Fruit fly (Drosophila melanogaster) whole organism, embryonic: ENCODE data around the gene CG9992.
A peak's percentile ranks its signal among the peaks of the same experiment; 100 is the strongest.

Experiments
- Awh ChIP-seq: fragments of 200-800 bp; sonication (Bioruptor generic); IDR thresholded peaks from 2 replicates; pipeline ENCODE4, ENCODE4 v1.3.6; 2022; ENCODE audit warnings: missing biosample characterization, missing genetic modification characterization
- CG11723 ChIP-seq: fragments of 200-800 bp; sonication (Bioruptor generic); optimal IDR thresholded peaks from 2 replicates; lab custom pipeline; 2017; ENCODE audit warnings: missing biosample characterization, mild to moderate bottlenecking, missing genetic modification characterization
- CG15479 ChIP-seq: fragments of 200-800 bp; sonication (Bioruptor generic); optimal IDR thresholded peaks from 3 replicates; lab custom pipeline; 2019; ENCODE audit warnings: missing biosample characterization, mild to moderate bottlenecking, missing genetic modification characterization, moderate library complexity
- CG18599 ChIP-seq: fragments of 200-800 bp; sonication (Bioruptor generic); optimal IDR thresholded peaks from 3 replicates; lab custom pipeline; 2017; ENCODE audit warnings: missing biosample characterization, missing genetic modification characterization, mild to moderate bottlenecking, moderate library complexity, missing genetic modification reagents
- CG2889 ChIP-seq: fragments of 200-800 bp; sonication (Bioruptor generic); IDR thresholded peaks from 3 replicates; pipeline ENCODE4 v1.3.6; 2022; ENCODE audit warnings: missing biosample characterization, missing genetic modification characterization
- CG3281 ChIP-seq: fragments of 200-800 bp; sonication (Bioruptor generic); optimal IDR thresholded peaks from 3 replicates; lab custom pipeline; 2017; ENCODE audit warnings: missing biosample characterization, mild to moderate bottlenecking, missing genetic modification characterization
- CG33213 ChIP-seq: fragments of 200-800 bp; sonication (Bioruptor generic); optimal IDR thresholded peaks from 3 replicates; lab custom pipeline; 2016; ENCODE audit warnings: missing biosample characterization, missing genetic modification characterization
- CG6813 ChIP-seq: fragments of 200-800 bp; sonication (Bioruptor generic); optimal IDR thresholded peaks from 2 replicates; lab custom pipeline; 2017; ENCODE audit warnings: missing biosample characterization, missing genetic modification characterization, mild to moderate bottlenecking, moderate library complexity, missing genetic modification reagents
- CG7271 ChIP-seq: fragments of 200-800 bp; sonication (Bioruptor generic); optimal IDR thresholded peaks from 2 replicates; lab custom pipeline; 2018; ENCODE audit warnings: missing biosample characterization, mild to moderate bottlenecking, missing genetic modification characterization, moderate library complexity
- CG7987 ChIP-seq: fragments of 200-800 bp; sonication (Bioruptor generic); optimal IDR thresholded peaks from 2 replicates; lab custom pipeline; 2018; ENCODE audit warnings: missing biosample characterization, mild to moderate bottlenecking, missing genetic modification characterization, moderate library complexity
- CG8765 ChIP-seq: fragments of 200-800 bp; sonication (Bioruptor generic); IDR thresholded peaks from 2 replicates; pipeline ENCODE4 v1.3.6; 2022; ENCODE audit warnings: missing biosample characterization, missing genetic modification characterization
- CG9215 ChIP-seq: fragments of 200-800 bp; sonication (Bioruptor generic); IDR thresholded peaks from 2 replicates; pipeline ENCODE4 v1.3.6; 2022; ENCODE audit warnings: missing biosample characterization, missing genetic modification characterization
- D ChIP-seq, 2 experiments: fragments of 200-800 bp in 1 of 2; fragments of >200 bp in 1 of 2; sonication (Bioruptor generic) in 1 of 2; optimal IDR thresholded peaks; 2 replicates in 1 of 2; 3 replicates in 1 of 2; lab custom pipeline; 2017; ENCODE audit warnings: mild to moderate bottlenecking in 1 of 2, missing biosample characterization in 1 of 2, missing genetic modification characterization in 1 of 2, missing genetic modification reagents in 1 of 2
- Hmr ChIP-seq: fragments of 200-800 bp; sonication (Bioruptor generic); optimal IDR thresholded peaks from 3 replicates; lab custom pipeline; 2017; ENCODE audit warnings: mild to moderate bottlenecking, missing biosample characterization, missing genetic modification reagents, missing genetic modification characterization
- Hr78 ChIP-seq, 2 experiments: fragments of 200-800 bp in 1 of 2; fragments of >200 bp in 1 of 2; sonication (Bioruptor generic) in 1 of 2; optimal IDR thresholded peaks; 2 replicates each; lab custom pipeline; 2017 to 2019; ENCODE audit warnings: missing biosample characterization in 2 of 2, missing genetic modification characterization in 2 of 2, mild to moderate bottlenecking in 1 of 2, moderate library complexity in 1 of 2
- Myb ChIP-seq: fragments of 200-800 bp; sonication (Bioruptor generic); optimal IDR thresholded peaks from 2 replicates; lab custom pipeline; 2016; ENCODE audit warnings: missing biosample characterization, missing genetic modification characterization
- NC2β ChIP-seq: fragments of 200-800 bp; sonication (Bioruptor generic); optimal IDR thresholded peaks from 2 replicates; lab custom pipeline; 2016; ENCODE audit warnings: missing biosample characterization, missing genetic modification characterization
- Rfx ChIP-seq: fragments of 200-800 bp; sonication (Bioruptor generic); IDR thresholded peaks from 2 replicates; pipeline ENCODE4 v1.3.6; 2022; ENCODE audit warnings: missing biosample characterization, missing genetic modification characterization
- Side ChIP-seq: fragments of 200-800 bp; sonication (Bioruptor generic); optimal IDR thresholded peaks from 2 replicates; lab custom pipeline; 2016; ENCODE audit warnings: missing biosample characterization, missing genetic modification characterization
- Ssrp ChIP-seq: fragments of 200-800 bp; sonication (Bioruptor generic); optimal IDR thresholded peaks from 2 replicates; lab custom pipeline; 2018; ENCODE audit warnings: missing biosample characterization, mild to moderate bottlenecking, missing genetic modification characterization, moderate library complexity
- cg ChIP-seq: fragments of 200-800 bp; sonication (Bioruptor generic); optimal IDR thresholded peaks from 3 replicates; lab custom pipeline; 2019; ENCODE audit warnings: missing biosample characterization, mild to moderate bottlenecking, missing genetic modification characterization, moderate library complexity
- chinmo ChIP-seq: fragments of 200-800 bp; sonication (Bioruptor generic); IDR thresholded peaks from 4 replicates; pipeline ENCODE4 v1.3.6; 2022; ENCODE audit warnings: missing biosample characterization, missing genetic modification characterization; ENCODE audit not compliant: partially characterized antibody
- crol ChIP-seq: fragments of 200-800 bp; sonication (Bioruptor generic); IDR thresholded peaks from 2 replicates; pipeline ENCODE4 v1.3.6; 2022; ENCODE audit warnings: missing biosample characterization, missing genetic modification characterization
- dmrt99B ChIP-seq: fragments of 200-800 bp; sonication (Bioruptor generic); optimal IDR thresholded peaks from 2 replicates; lab custom pipeline; 2018; ENCODE audit warnings: missing biosample characterization, mild to moderate bottlenecking, missing genetic modification characterization, moderate library complexity
- ewg ChIP-seq: fragments of 200-800 bp; sonication (Bioruptor generic); optimal IDR thresholded peaks from 3 replicates; lab custom pipeline; 2017; ENCODE audit warnings: mild to moderate bottlenecking, missing biosample characterization, missing genetic modification reagents, missing genetic modification characterization
- exex ChIP-seq: fragments of 200-800 bp; sonication (Bioruptor generic); optimal IDR thresholded peaks from 4 replicates; lab custom pipeline; 2018; ENCODE audit warnings: missing biosample characterization, mild to moderate bottlenecking, missing genetic modification characterization, moderate library complexity
- fru ChIP-seq: fragments of >200 bp; optimal IDR thresholded peaks from 2 replicates; lab custom pipeline; 2017
- hb ChIP-seq: fragments of 200-800 bp; sonication (Bioruptor generic); IDR thresholded peaks from 3 replicates; pipeline ENCODE4 v1.3.6; 2022; ENCODE audit warnings: missing biosample characterization, missing genetic modification characterization; ENCODE audit not compliant: partially characterized antibody
- klu ChIP-seq: fragments of 200-800 bp; sonication (Bioruptor generic); IDR thresholded peaks from 2 replicates; pipeline ENCODE4 v1.3.6; 2022; ENCODE audit warnings: missing biosample characterization, missing genetic modification characterization
- knrl ChIP-seq: fragments of 200-800 bp; sonication (Bioruptor generic); IDR thresholded peaks from 3 replicates; pipeline ENCODE4 v1.3.6; 2022; ENCODE audit warnings: missing biosample characterization, missing genetic modification characterization; ENCODE audit not compliant: partially characterized antibody
- lilli ChIP-seq: fragments of 200-800 bp; sonication (Bioruptor generic); optimal IDR thresholded peaks from 3 replicates; lab custom pipeline; 2016; ENCODE audit warnings: missing biosample characterization, missing genetic modification characterization
- lov ChIP-seq, 2 experiments: fragments of 200-800 bp in 1 of 2; fragments of >200 bp in 1 of 2; sonication (Bioruptor generic) in 1 of 2; IDR thresholded peaks in 1 of 2; optimal IDR thresholded peaks in 1 of 2; 2 replicates in 1 of 2; 3 replicates in 1 of 2; pipeline versions ENCODE4 v1.3.6 to Lab custom; 2017 to 2022; ENCODE audit warnings: missing biosample characterization in 1 of 2, missing genetic modification characterization in 1 of 2
- mirr ChIP-seq: fragments of 200-800 bp; sonication (Bioruptor generic); optimal IDR thresholded peaks from 3 replicates; lab custom pipeline; 2018; ENCODE audit warnings: missing biosample characterization, mild to moderate bottlenecking, missing genetic modification characterization
- nau ChIP-seq: fragments of 200-800 bp; sonication (Bioruptor generic); optimal IDR thresholded peaks from 3 replicates; lab custom pipeline; 2017; ENCODE audit warnings: missing biosample characterization, mild to moderate bottlenecking, missing genetic modification characterization, missing genetic modification reagents
- pan ChIP-seq, 4 experiments: fragments of >200 bp in 3 of 4; fragments of 200-800 bp in 1 of 4; sonication (Bioruptor generic) in 1 of 4; optimal IDR thresholded peaks in 3 of 4; IDR thresholded peaks in 1 of 4; 2 replicates each; pipeline versions ENCODE4 v1.3.6 to Lab custom; 2017 to 2022; ENCODE audit warnings: missing biosample characterization in 2 of 4, missing genetic modification characterization in 2 of 4, mixed read lengths in 1 of 4
- sim ChIP-seq: fragments of 200-800 bp; sonication (Bioruptor generic); IDR thresholded peaks from 2 replicates; pipeline ENCODE4 v1.3.6; 2022; ENCODE audit warnings: missing biosample characterization, missing genetic modification characterization
- sqz ChIP-seq: fragments of 200-800 bp; sonication (Bioruptor generic); optimal IDR thresholded peaks from 3 replicates; lab custom pipeline; 2018; ENCODE audit warnings: missing biosample characterization, mild to moderate bottlenecking, missing genetic modification characterization
- tgo ChIP-seq: fragments of 200-800 bp; sonication (Bioruptor generic); IDR thresholded peaks from 3 replicates; pipeline ENCODE4 v1.3.6; 2022; ENCODE audit warnings: missing biosample characterization, missing genetic modification characterization

Gene CG9992

dm6 chrX:16428476-16428875 lies 43.8 kb upstream of the CG9992 start:
- TF ChIP-seq Awh (GFP tag; lab: Robert Waterston, UW) (no peak), tgo (GFP tag; lab: Robert Waterston, UW) (no peak), CG15479 (GFP tag; lab: Kevin White, UChicago) (peak; percentile 28), lilli (no peak), CG8765 (GFP tag; lab: Robert Waterston, UW) (no peak), hb (no peak), sim (GFP tag; lab: Robert Waterston, UW) (no peak), nau (GFP tag; lab: Kevin White, UChicago) (no peak), cg (GFP tag; lab: Kevin White, UChicago) (peak; percentile 40), CG18599 (GFP tag; lab: Kevin White, UChicago) (no peak), CG11723 (no peak), CG6813 (GFP tag; lab: Kevin White, UChicago) (no peak), CG7271 (tag; lab: Kevin White, UChicago) (no peak), CG33213 (GFP tag; lab: Kevin White, UChicago) (no peak), Myb (no peak), NC2β (GFP tag; lab: Kevin White, UChicago) (no peak), Hr78 (GFP tag; optimal IDR thresholded peaks at IDR 0.05; lab: Kevin White, UChicago) (no peak), lov (optimal IDR thresholded peaks at IDR 0.05; lab: Kevin White, UChicago) (no peak), lov (GFP tag; IDR thresholded peaks at IDR 0.05; lab: Robert Waterston, UW) (no peak), CG2889 (GFP tag; lab: Robert Waterston, UW) (no peak), klu (GFP tag; lab: Robert Waterston, UW) (no peak), CG9215 (no peak), chinmo (GFP tag; lab: Robert Waterston, UW) (0 out of 4 replicates have a peak, but pooled peaks have one; percentile 35), Hmr (GFP tag; lab: Kevin White, UChicago) (no peak), crol (GFP tag; lab: Robert Waterston, UW) (peak; percentile 58), knrl (GFP tag; lab: Robert Waterston, UW) (no peak), fru (lab: Kevin White, UChicago) (no peak), dmrt99B (tag; lab: Kevin White, UChicago) (no peak), CG7987 (GFP tag; lab: Kevin White, UChicago) (no peak), pan (optimal IDR thresholded peaks at IDR 0.05; lab: Kevin White, UChicago) (no peak), pan (GFP tag; optimal IDR thresholded peaks at IDR 0.05 in 1 of 2, IDR thresholded peaks at IDR 0.05 in 1 of 2) (no peak), D (optimal IDR thresholded peaks at IDR 0.05; lab: Kevin White, UChicago) (no peak), D (GFP tag; optimal IDR thresholded peaks at IDR 0.05; lab: Kevin White, UChicago) (no peak), ewg (GFP tag; lab: Kevin White, UChicago) (peak; percentile 5), Side (GFP tag; lab: Kevin White, UChicago) (no peak), CG3281 (GFP tag; lab: Kevin White, UChicago) (no peak), Rfx (GFP tag; lab: Robert Waterston, UW) (no peak), sqz (no peak), Ssrp (tag; lab: Kevin White, UChicago) (no peak), mirr (GFP tag; lab: Kevin White, UChicago) (no peak), exex (tag; lab: Kevin White, UChicago) (no peak)
